Worm (Caenorhabditis elegans): ENCODE data around the gene W08E12.6.

- no peak for TF ChIP-seq unc-62 (GFP tag; optimal IDR thresholded peaks at IDR 0.05)
- TF ChIP-seq nhr-237 (tag; optimal IDR thresholded peaks at IDR 0.05) = no peak
- TF ChIP-seq aly-2 (tag; optimal IDR thresholded peaks at IDR 0.05) = no peak
- no peak for TF ChIP-seq lin-13 (GFP tag; optimal IDR thresholded peaks at IDR 0.05)
Observed at ce11 chrIV:3291977-3292561, 6.3 kb upstream of the W08E12.6 start, which contains the start of gene W08E12.8.

All from whole organism, L2 larva.